Fruit fly (Drosophila melanogaster) whole organism, embryonic: ENCODE measurements around the gene Mo25.

ENCODE experiments used
- CG10959 ChIP-seq: fragments of 200-800 bp; sonication (Bioruptor generic); IDR thresholded peaks from 2 replicates; pipeline ENCODE4 v1.3.6; 2022; ENCODE audit warnings: missing biosample characterization, missing genetic modification characterization
- CG11085 ChIP-seq: fragments of 200-800 bp; sonication (Bioruptor generic); IDR thresholded peaks from 2 replicates; pipeline ENCODE4 v1.3.6; 2022; ENCODE audit warnings: missing biosample characterization, missing genetic modification characterization
- CG12769 ChIP-seq: fragments of 200-800 bp; sonication (Bioruptor generic); optimal IDR thresholded peaks from 2 replicates; lab custom pipeline; 2019; ENCODE audit warnings: missing biosample characterization, mild to moderate bottlenecking, missing genetic modification characterization, moderate library complexity
- CG13287 ChIP-seq: fragments of 200-800 bp; sonication (Bioruptor generic); IDR thresholded peaks from 2 replicates; pipeline ENCODE4 v1.3.6; 2022; ENCODE audit warnings: missing biosample characterization, missing genetic modification characterization; ENCODE audit not compliant: partially characterized antibody
- CG14050 ChIP-seq: fragments of 200-800 bp; sonication (Bioruptor generic); IDR thresholded peaks from 3 replicates; pipeline ENCODE4 v1.3.6; 2022; ENCODE audit warnings: missing biosample characterization, missing genetic modification characterization
- CG14965 ChIP-seq: fragments of 200-800 bp; sonication (Bioruptor generic); optimal IDR thresholded peaks from 2 replicates; lab custom pipeline; 2016; ENCODE audit warnings: missing biosample characterization, missing genetic modification characterization, borderline replicate concordance
- CG15601 ChIP-seq: fragments of 200-800 bp; sonication (Bioruptor generic); optimal IDR thresholded peaks from 3 replicates; lab custom pipeline; 2019; ENCODE audit warnings: missing biosample characterization, mild to moderate bottlenecking, missing genetic modification characterization, moderate library complexity
- CG1647 ChIP-seq: fragments of 200-800 bp; sonication (Bioruptor generic); optimal IDR thresholded peaks from 3 replicates; lab custom pipeline; 2016; ENCODE audit warnings: missing biosample characterization, missing genetic modification characterization
- CG16779 ChIP-seq: fragments of 200-800 bp; sonication (Bioruptor generic); IDR thresholded peaks from 2 replicates; pipeline ENCODE4 v1.3.6; 2022; ENCODE audit warnings: missing biosample characterization, missing genetic modification characterization
- CG3163 ChIP-seq: fragments of 200-800 bp; sonication (Bioruptor generic); optimal IDR thresholded peaks from 3 replicates; lab custom pipeline; 2016; ENCODE audit warnings: missing biosample characterization, missing genetic modification characterization
- CG3281 ChIP-seq: fragments of 200-800 bp; sonication (Bioruptor generic); optimal IDR thresholded peaks from 3 replicates; lab custom pipeline; 2017; ENCODE audit warnings: missing biosample characterization, mild to moderate bottlenecking, missing genetic modification characterization
- CG3407 ChIP-seq: fragments of 200-800 bp; sonication (Bioruptor generic); optimal IDR thresholded peaks from 2 replicates; lab custom pipeline; 2018; ENCODE audit warnings: missing biosample characterization, mild to moderate bottlenecking, missing genetic modification characterization
- CG4404 ChIP-seq: fragments of 200-800 bp; sonication (Bioruptor generic); IDR thresholded peaks from 2 replicates; pipeline ENCODE4 v1.3.6; 2022; ENCODE audit warnings: missing biosample characterization, missing genetic modification characterization
- CG6254 ChIP-seq: fragments of 200-800 bp; sonication (Bioruptor generic); optimal IDR thresholded peaks from 3 replicates; lab custom pipeline; 2017; ENCODE audit warnings: mild to moderate bottlenecking, missing biosample characterization, missing genetic modification reagents, missing genetic modification characterization
- CG6765 ChIP-seq: fragments of 200-800 bp; sonication (Bioruptor generic); optimal IDR thresholded peaks from 3 replicates; lab custom pipeline; 2017; ENCODE audit warnings: missing biosample characterization, mild to moderate bottlenecking, missing genetic modification characterization
- CG8388 ChIP-seq: fragments of 200-800 bp; sonication (Bioruptor generic); optimal IDR thresholded peaks from 2 replicates; lab custom pipeline; 2019; ENCODE audit warnings: missing biosample characterization, mild to moderate bottlenecking, missing genetic modification characterization, moderate library complexity
- CG9817 ChIP-seq: fragments of 200-800 bp; sonication (Bioruptor generic); optimal IDR thresholded peaks from 2 replicates; lab custom pipeline; 2018; ENCODE audit warnings: missing biosample characterization, mild to moderate bottlenecking, missing genetic modification characterization, moderate library complexity
- CG9932 ChIP-seq: fragments of 200-800 bp; sonication (Bioruptor generic); IDR thresholded peaks from 2 replicates; pipeline ENCODE4 v1.3.6; 2022; ENCODE audit warnings: missing biosample characterization, missing genetic modification characterization
- Doc3 ChIP-seq: fragments of 200-800 bp; sonication (Bioruptor generic); IDR thresholded peaks from 3 replicates; pipeline ENCODE4 v1.3.6; 2022; ENCODE audit warnings: missing biosample characterization, missing genetic modification characterization; ENCODE audit not compliant: partially characterized antibody
- Ets97D ChIP-seq: fragments of 200-800 bp; sonication (Bioruptor generic); optimal IDR thresholded peaks from 3 replicates; lab custom pipeline; 2016; ENCODE audit warnings: missing biosample characterization, missing genetic modification characterization
- Fer1 ChIP-seq: fragments of 200-800 bp; sonication (Bioruptor generic); optimal IDR thresholded peaks from 2 replicates; lab custom pipeline; 2017; ENCODE audit warnings: missing biosample characterization, mild to moderate bottlenecking, missing genetic modification characterization
- HLH4C ChIP-seq: fragments of 200-800 bp; sonication (Bioruptor generic); IDR thresholded peaks from 3 replicates; pipeline ENCODE4 v1.3.6; 2022; ENCODE audit warnings: missing biosample characterization, missing genetic modification characterization; ENCODE audit not compliant: partially characterized antibody
- HLHmδ ChIP-seq: fragments of 200-800 bp; sonication (Bioruptor generic); optimal IDR thresholded peaks from 2 replicates; lab custom pipeline; 2018; ENCODE audit warnings: missing biosample characterization, mild to moderate bottlenecking, missing genetic modification characterization, moderate library complexity
- Hmx ChIP-seq: fragments of 200-800 bp; sonication (Bioruptor generic); optimal IDR thresholded peaks from 2 replicates; lab custom pipeline; 2016; ENCODE audit warnings: missing biosample characterization, missing genetic modification characterization
- Lpt ChIP-seq: fragments of >200 bp; optimal IDR thresholded peaks from 2 replicates; lab custom pipeline; 2018; ENCODE audit warnings: missing biosample characterization, missing genetic modification characterization
- MTF-1 ChIP-seq: fragments of 200-800 bp; sonication (Bioruptor generic); optimal IDR thresholded peaks from 2 replicates; lab custom pipeline; 2018; ENCODE audit warnings: missing biosample characterization, mild to moderate bottlenecking, missing genetic modification characterization, borderline replicate concordance
- Oli ChIP-seq: fragments of 200-800 bp; sonication (Bioruptor generic); optimal IDR thresholded peaks from 2 replicates; lab custom pipeline; 2018; ENCODE audit warnings: missing biosample characterization, mild to moderate bottlenecking, missing genetic modification characterization, moderate library complexity
- PHDP ChIP-seq: fragments of 200-800 bp; sonication (Bioruptor generic); optimal IDR thresholded peaks from 3 replicates; lab custom pipeline; 2018; ENCODE audit warnings: missing biosample characterization, mild to moderate bottlenecking, missing genetic modification characterization, moderate library complexity
- Side ChIP-seq: fragments of 200-800 bp; sonication (Bioruptor generic); optimal IDR thresholded peaks from 2 replicates; lab custom pipeline; 2016; ENCODE audit warnings: missing biosample characterization, missing genetic modification characterization
- bbx ChIP-seq: fragments of 200-800 bp; sonication (Bioruptor generic); IDR thresholded peaks from 2 replicates; pipeline ENCODE4 v1.3.6; 2022; ENCODE audit warnings: missing biosample characterization, missing genetic modification characterization; ENCODE audit not compliant: partially characterized antibody
- bsh ChIP-seq, 2 experiments: fragments of 200-800 bp; sonication (Bioruptor generic); optimal IDR thresholded peaks; 2 replicates each; lab custom pipeline; 2017 to 2018; ENCODE audit warnings: mild to moderate bottlenecking in 2 of 2, missing biosample characterization in 2 of 2, missing genetic modification characterization in 2 of 2, moderate library complexity in 1 of 2
- cato ChIP-seq: fragments of 200-800 bp; sonication (Bioruptor generic); optimal IDR thresholded peaks from 2 replicates; lab custom pipeline; 2016; ENCODE audit warnings: missing biosample characterization, missing genetic modification characterization, borderline replicate concordance
- ems ChIP-seq: fragments of 200-800 bp; sonication (Bioruptor generic); optimal IDR thresholded peaks from 3 replicates; lab custom pipeline; 2016; ENCODE audit warnings: missing biosample characterization, missing genetic modification characterization
- fd64A ChIP-seq: fragments of 200-800 bp; sonication (Bioruptor generic); optimal IDR thresholded peaks from 3 replicates; lab custom pipeline; 2018; ENCODE audit warnings: missing biosample characterization, mild to moderate bottlenecking, missing genetic modification characterization
- ham ChIP-seq: fragments of 200-800 bp; sonication (Bioruptor generic); IDR thresholded peaks from 2 replicates; pipeline ENCODE4 v1.3.6; 2022; ENCODE audit warnings: missing biosample characterization, missing genetic modification characterization
- hth ChIP-seq: fragments of >200 bp; optimal IDR thresholded peaks from 2 replicates; lab custom pipeline; 2017; ENCODE audit warnings: inconsistent platforms
- jumu ChIP-seq: fragments of 200-800 bp; sonication (Bioruptor generic); optimal IDR thresholded peaks from 3 replicates; lab custom pipeline; 2016; ENCODE audit warnings: missing biosample characterization, missing genetic modification characterization
- lab ChIP-seq: fragments of 200-800 bp; sonication (Bioruptor generic); optimal IDR thresholded peaks from 3 replicates; lab custom pipeline; 2017; ENCODE audit warnings: missing biosample characterization, missing genetic modification characterization, mild to moderate bottlenecking, moderate library complexity, missing genetic modification reagents
- pita ChIP-seq: fragments of 200-800 bp; sonication (Bioruptor generic); optimal IDR thresholded peaks from 2 replicates; lab custom pipeline; 2017; ENCODE audit warnings: missing biosample characterization, mild to moderate bottlenecking, missing genetic modification characterization
- prd ChIP-seq, 3 experiments: fragments of >200 bp in 2 of 3; fragments of 200-800 bp in 1 of 3; sonication (Bioruptor generic) in 1 of 3; optimal IDR thresholded peaks in 2 of 3; IDR thresholded peaks in 1 of 3; 2 replicates in 2 of 3; 3 replicates in 1 of 3; pipeline versions ENCODE4 v1.3.6 to Lab custom; 2017 to 2022; ENCODE audit warnings: missing biosample characterization in 1 of 3, missing genetic modification characterization in 1 of 3
- ro ChIP-seq: fragments of 200-800 bp; sonication (Bioruptor generic); IDR thresholded peaks from 2 replicates; pipeline ENCODE4 v1.3.6; 2022; ENCODE audit warnings: missing biosample characterization, missing genetic modification characterization
- sens ChIP-seq: fragments of 200-800 bp; sonication (Bioruptor generic); peaks from one replicate; lab custom pipeline; 2016; ENCODE audit warnings: missing biosample characterization, missing genetic modification characterization
- so ChIP-seq: fragments of 200-800 bp; sonication (Bioruptor generic); IDR thresholded peaks from 3 replicates; pipeline ENCODE4 v1.3.6; 2022; ENCODE audit warnings: missing biosample characterization, missing genetic modification characterization
- twi ChIP-seq: fragments of 200-800 bp; optimal IDR thresholded peaks from 2 replicates; lab custom pipeline; 2019; ENCODE audit warnings: missing biosample characterization, mild to moderate bottlenecking, missing genetic modification characterization, moderate library complexity
- unc-4 ChIP-seq: fragments of 200-800 bp; sonication (Bioruptor generic); IDR thresholded peaks from 2 replicates; pipeline ENCODE4 v1.3.6; 2022; ENCODE audit warnings: missing biosample characterization, missing genetic modification characterization; ENCODE audit not compliant: partially characterized antibody
- unpg ChIP-seq: fragments of 200-800 bp; sonication (Bioruptor generic); optimal IDR thresholded peaks from 3 replicates; lab custom pipeline; 2018; ENCODE audit warnings: missing biosample characterization, mild to moderate bottlenecking, missing genetic modification characterization, moderate library complexity
- wdn ChIP-seq: fragments of 200-800 bp; sonication (Bioruptor generic); IDR thresholded peaks from 2 replicates; pipeline ENCODE4 v1.3.6; 2022; ENCODE audit warnings: missing biosample characterization, missing genetic modification characterization
- wor ChIP-seq: fragments of 200-800 bp; sonication (Bioruptor generic); IDR thresholded peaks from 2 replicates; pipeline ENCODE4 v1.3.6; 2022; ENCODE audit warnings: missing biosample characterization, missing genetic modification characterization
- zen ChIP-seq: fragments of 200-800 bp; sonication (Bioruptor generic); optimal IDR thresholded peaks from 3 replicates; lab custom pipeline; 2018; ENCODE audit warnings: missing biosample characterization, mild to moderate bottlenecking, missing genetic modification characterization, moderate library complexity
- zfh2 ChIP-seq: fragments of 200-800 bp; sonication (Bioruptor generic); optimal IDR thresholded peaks from 2 replicates; lab custom pipeline; 2016; ENCODE audit warnings: missing biosample characterization, missing genetic modification characterization

The Mo25 gene

dm6 chr3L:16581201-16581705 is 34.0 kb downstream of the Mo25 start, which contains the start of gene Smn (continued):
- no peak for TF ChIP-seq wdn (GFP tag; lab: Robert Waterston, UW)
- no peak; the same call in 2 of the 3 replicates for TF ChIP-seq so
- TF ChIP-seq CG14965: no peak
- peak; percentile 90 for TF ChIP-seq sens (GFP tag; lab: Kevin White, UChicago)
- TF ChIP-seq wor (GFP tag; lab: Robert Waterston, UW): no peak
- no peak for TF ChIP-seq CG6765 (GFP tag; lab: Kevin White, UChicago)
- no peak for TF ChIP-seq Hmx (GFP tag; lab: Kevin White, UChicago)
- TF ChIP-seq bbx (GFP tag; lab: Robert Waterston, UW): peak; percentile 87
- no peak for TF ChIP-seq hth (lab: Kevin White, UChicago)
- TF ChIP-seq unc-4 (GFP tag; lab: Robert Waterston, UW): peak; percentile 77
- TF ChIP-seq ham (GFP tag; lab: Robert Waterston, UW): no peak
- peak; percentile 47 for TF ChIP-seq PHDP (tag; lab: Kevin White, UChicago)
- peak; percentile 71 for TF ChIP-seq zfh2 (GFP tag; lab: Kevin White, UChicago)
- TF ChIP-seq twi (tag; lab: Kevin White, UChicago): peak; percentile 9
- no peak for TF ChIP-seq MTF-1 (GFP tag; lab: Kevin White, UChicago)
- no peak for TF ChIP-seq CG16779 (GFP tag; lab: Robert Waterston, UW)
- TF ChIP-seq zen: peak; percentile 28
- TF ChIP-seq CG9932 (GFP tag; lab: Robert Waterston, UW): peak; percentile 71
- TF ChIP-seq HLHmδ: no peak
- TF ChIP-seq prd (optimal IDR thresholded peaks at IDR 0.05; lab: Kevin White, UChicago): no peak
- 0 out of 3 replicates have a peak, but pooled peaks have one; percentile 13 for TF ChIP-seq prd (GFP tag; IDR thresholded peaks at IDR 0.05; lab: Robert Waterston, UW)
- TF ChIP-seq CG3407 (GFP tag; lab: Kevin White, UChicago): peak; percentile 34
- no peak for TF ChIP-seq CG11085 (GFP tag; lab: Robert Waterston, UW)
- TF ChIP-seq CG14050 (GFP tag; lab: Robert Waterston, UW): no peak
- TF ChIP-seq Fer1 (GFP tag; lab: Kevin White, UChicago): peak; percentile 32
- peak; percentile 31 for TF ChIP-seq unpg (GFP tag; lab: Kevin White, UChicago)
- TF ChIP-seq Side (GFP tag; lab: Kevin White, UChicago): peak; percentile 67
- TF ChIP-seq CG3281 (GFP tag; lab: Kevin White, UChicago): peak; percentile 57
- TF ChIP-seq lab (GFP tag; lab: Kevin White, UChicago): peak; percentile 53
- TF ChIP-seq ems: no peak
- peak in 1 of 2 experiments; percentile 30 for TF ChIP-seq bsh (GFP tag; optimal IDR thresholded peaks at IDR 0.05; lab: Kevin White, UChicago)
- no peak for TF ChIP-seq CG10959 (GFP tag; lab: Robert Waterston, UW)
- no peak for TF ChIP-seq Oli (tag; lab: Kevin White, UChicago)
- TF ChIP-seq pita (GFP tag; lab: Kevin White, UChicago): no peak
- peak; percentile 34 for TF ChIP-seq CG8388 (GFP tag; lab: Kevin White, UChicago)
- no peak for TF ChIP-seq ro (GFP tag; lab: Robert Waterston, UW)
- peak; percentile 19 for TF ChIP-seq CG15601
- no peak for TF ChIP-seq CG1647 (GFP tag; lab: Kevin White, UChicago)
- no peak for TF ChIP-seq Lpt (GFP tag; lab: Kevin White, UChicago)
- TF ChIP-seq HLH4C: peak; percentile 81
- peak; percentile 29 for TF ChIP-seq CG12769 (tag; lab: Kevin White, UChicago)
- TF ChIP-seq CG6254 (GFP tag; lab: Kevin White, UChicago): no peak
- TF ChIP-seq fd64A (GFP tag; lab: Kevin White, UChicago): no peak
- TF ChIP-seq CG4404 (GFP tag; lab: Robert Waterston, UW): no peak
- no peak for TF ChIP-seq CG3163 (GFP tag; lab: Kevin White, UChicago)
- TF ChIP-seq CG13287 (GFP tag; lab: Robert Waterston, UW): peak; percentile 84
- TF ChIP-seq CG9817 (tag; lab: Kevin White, UChicago): peak; percentile 56
- TF ChIP-seq Doc3: peak; percentile 81
- TF ChIP-seq Ets97D (GFP tag; lab: Kevin White, UChicago): peak; percentile 30
- no peak for TF ChIP-seq cato (GFP tag; lab: Kevin White, UChicago)
- peak; percentile 53 for TF ChIP-seq jumu (GFP tag; lab: Kevin White, UChicago)
